Worm (Caenorhabditis elegans) whole organism, late embryonic: ENCODE measurements around the gene col-179.

Experiments used
- F13H6.1 ChIP-seq: sonication (generic microtip); optimal IDR thresholded peaks from 2 replicates; lab custom pipeline; 2016; ENCODE audit warnings: missing genetic modification characterization, missing compliant biosample characterization
- T23F11.4 ChIP-seq: fragments of 200-800 bp; sonication (Bioruptor generic); optimal IDR thresholded peaks from 2 replicates; lab custom pipeline; 2018; ENCODE audit warnings: mild to moderate bottlenecking, missing genetic modification characterization, missing compliant biosample characterization
- ama-1 ChIP-seq: fragments of 150-350 bp; optimal IDR thresholded peaks from 2 replicates; lab custom pipeline; 2014
- ceh-45 ChIP-seq: fragments of 200-800 bp; sonication (Bioruptor generic); IDR thresholded peaks from 2 replicates; pipeline ENCODE4 v1.3.6; 2022; ENCODE audit warnings: missing genetic modification reagents, missing genetic modification characterization, missing compliant biosample characterization
- ceh-6 ChIP-seq: fragments of 200-800 bp; sonication (Bioruptor generic); optimal IDR thresholded peaks from 2 replicates; lab custom pipeline; 2018; ENCODE audit warnings: mild to moderate bottlenecking, missing genetic modification characterization, missing compliant biosample characterization
- dve-1 ChIP-seq: sonication (generic microtip); optimal IDR thresholded peaks from 2 replicates; lab custom pipeline; 2017; ENCODE audit warnings: antibody characterized with exemption, mild to moderate bottlenecking, missing genetic modification characterization, missing compliant biosample characterization
- elt-2 ChIP-seq: sonication (generic microtip); optimal IDR thresholded peaks from 2 replicates; lab custom pipeline; 2016; ENCODE audit warnings: missing genetic modification reagents, missing genetic modification characterization, missing compliant biosample characterization
- elt-4 ChIP-seq: sonication (generic microtip); optimal IDR thresholded peaks from 2 replicates; lab custom pipeline; 2016; ENCODE audit warnings: missing genetic modification characterization, missing compliant biosample characterization
- lin-11 ChIP-seq: fragments of 200-800 bp; sonication (Bioruptor generic); optimal IDR thresholded peaks from 2 replicates; lab custom pipeline; 2018; ENCODE audit warnings: mild to moderate bottlenecking, missing genetic modification characterization, missing compliant biosample characterization
- nhr-11 ChIP-seq: fragments of 150-350 bp; optimal IDR thresholded peaks from 2 replicates; lab custom pipeline; 2014; ENCODE audit warnings: missing biosample characterization, missing genetic modification characterization
- sox-4 ChIP-seq: sonication (generic microtip); optimal IDR thresholded peaks from 2 replicates; lab custom pipeline; 2017; ENCODE audit warnings: mild to moderate bottlenecking, missing genetic modification characterization, inconsistent platforms, missing compliant biosample characterization

DNA sequence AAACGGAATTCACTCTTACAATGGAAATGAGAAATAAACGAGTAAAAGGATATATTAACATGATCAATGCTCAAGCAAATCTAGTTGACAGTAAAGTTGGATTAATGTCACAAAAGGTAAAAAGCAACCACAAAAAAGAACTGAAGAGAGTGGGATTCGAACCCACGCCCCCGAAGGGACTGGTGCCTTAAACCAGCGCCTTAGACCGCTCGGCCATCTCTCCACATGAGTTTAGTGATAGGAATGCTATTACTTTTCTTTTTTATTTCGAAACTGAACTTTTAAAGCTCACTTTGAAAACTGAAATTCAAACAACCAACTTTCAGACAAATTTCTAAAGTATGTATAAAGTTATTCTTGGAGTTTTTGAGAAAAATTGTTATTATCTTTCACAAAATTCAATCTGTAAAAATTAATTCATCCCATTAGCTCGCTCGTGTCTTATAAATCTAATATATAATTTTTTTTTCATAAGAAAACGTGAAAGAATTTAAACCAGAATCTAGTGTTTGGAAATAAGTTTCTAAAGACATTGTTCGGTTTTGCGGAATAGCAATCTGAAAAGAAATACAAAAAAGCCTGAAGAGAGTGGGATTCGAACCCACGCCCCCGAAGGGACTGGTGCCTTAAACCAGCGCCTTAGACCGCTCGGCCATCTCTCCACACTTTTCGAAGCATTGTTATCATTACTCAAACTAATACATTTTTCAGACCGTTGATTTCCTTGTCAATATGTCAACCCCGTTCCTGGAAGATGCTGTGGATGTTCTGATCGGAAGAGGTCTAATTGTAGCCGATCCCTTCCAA is 38.3 kb upstream of the col-179 start:
- no peak for TF ChIP-seq sox-4 (tag; lab: Kevin White, UChicago)
- TF ChIP-seq ama-1 (lab: Kevin White, UChicago): no peak
- TF ChIP-seq dve-1 (tag; lab: Kevin White, UChicago): no peak
- TF ChIP-seq T23F11.4: no peak
- no peak for TF ChIP-seq elt-2 (tag; lab: Kevin White, UChicago)
- TF ChIP-seq ceh-6: no peak
- no peak for TF ChIP-seq elt-4 (tag; lab: Kevin White, UChicago)
- no peak for TF ChIP-seq F13H6.1
- no peak for TF ChIP-seq lin-11 (tag; lab: Kevin White, UChicago)
- TF ChIP-seq nhr-11 (tag; lab: Kevin White, UChicago): no peak
- no peak for TF ChIP-seq ceh-45 (GFP tag; lab: Robert Waterston, UW)
